Worm (Caenorhabditis elegans) whole organism, L1 larva: Measurements from ENCODE around the gene hdl-1.

Experiments
- C04F5.9 ChIP-seq: sonication (generic microtip); optimal IDR thresholded peaks from 2 replicates; lab custom pipeline; 2016; ENCODE audit warnings: missing genetic modification characterization, missing compliant biosample characterization
- aha-1 ChIP-seq: fragments of 150-350 bp; optimal IDR thresholded peaks from 2 replicates; lab custom pipeline; 2014; ENCODE audit warnings: missing biosample characterization, missing genetic modification characterization
- aly-2 ChIP-seq: fragments of 150-350 bp; optimal IDR thresholded peaks from 2 replicates; lab custom pipeline; 2014; ENCODE audit warnings: missing biosample characterization, missing genetic modification characterization
- blmp-1 ChIP-seq: fragments of 150-350 bp; optimal IDR thresholded peaks from 2 replicates; lab custom pipeline; 2014; ENCODE audit warnings: missing biosample characterization, missing genetic modification characterization
- ceh-8 ChIP-seq: fragments of 200-800 bp; sonication (Bioruptor generic); optimal IDR thresholded peaks from 2 replicates; lab custom pipeline; 2018; ENCODE audit warnings: mild to moderate bottlenecking, missing genetic modification characterization, moderate library complexity, missing compliant biosample characterization
- ceh-82 ChIP-seq, 3 experiments: fragments of 150-350 bp in 1 of 3; sonication (generic microtip) in 2 of 3; optimal IDR thresholded peaks; 2 replicates each; lab custom pipeline; 2014 to 2017; ENCODE audit warnings: missing biosample characterization in 3 of 3, missing genetic modification characterization in 3 of 3
- efl-1 ChIP-seq, 4 experiments: fragments of 150-350 bp; optimal IDR thresholded peaks in 3 of 4; peaks in 1 of 4; 1 replicate in 1 of 4; 2 replicates in 3 of 4; lab custom pipeline; 2014; ENCODE audit warnings: missing biosample characterization in 2 of 4, missing genetic modification characterization in 2 of 4, missing genetic modification reagents in 2 of 4
- efl-3 ChIP-seq: fragments of 200-800 bp; sonication (Bioruptor generic); optimal IDR thresholded peaks from 2 replicates; lab custom pipeline; 2018; ENCODE audit warnings: mild to moderate bottlenecking, missing genetic modification characterization, missing compliant biosample characterization
- egl-27 ChIP-seq, 2 experiments: fragments of 150-350 bp in 1 of 2; sonication (generic microtip); optimal IDR thresholded peaks; 3 replicates each; lab custom pipeline; 2017 to 2018; ENCODE audit warnings: missing biosample characterization in 2 of 2, missing genetic modification characterization in 2 of 2, missing genetic modification reagents in 2 of 2
- elt-2 ChIP-seq: sonication (generic microtip); optimal IDR thresholded peaks from 2 replicates; lab custom pipeline; 2016; ENCODE audit warnings: missing genetic modification characterization, mild to moderate bottlenecking, inconsistent platforms, missing compliant biosample characterization, missing genetic modification reagents
- elt-3 ChIP-seq, 6 experiments: fragments of 150-350 bp in 1 of 6; sonication (generic microtip); optimal IDR thresholded peaks; 2 replicates each; lab custom pipeline; 2017 to 2018; ENCODE audit warnings: missing biosample characterization in 6 of 6, missing genetic modification characterization in 6 of 6, inconsistent platforms in 1 of 6
- grh-1 ChIP-seq: fragments of 200-800 bp; sonication (Bioruptor generic); IDR thresholded peaks from 2 replicates; pipeline ENCODE4 v1.3.6; 2022; ENCODE audit warnings: missing genetic modification reagents, missing genetic modification characterization, missing compliant biosample characterization
- hlh-4 ChIP-seq: sonication (generic microtip); optimal IDR thresholded peaks from 2 replicates; lab custom pipeline; 2016; ENCODE audit warnings: mild to moderate bottlenecking, missing genetic modification characterization, missing compliant biosample characterization
- isw-1 ChIP-seq: fragments of 200-800 bp; sonication (Bioruptor generic); IDR thresholded peaks from 2 replicates; pipeline ENCODE4 v1.3.6; 2022; ENCODE audit warnings: missing genetic modification characterization, missing compliant biosample characterization
- jun-1 ChIP-seq: fragments of 150-350 bp; optimal IDR thresholded peaks from 2 replicates; lab custom pipeline; 2014; ENCODE audit warnings: missing biosample characterization, missing genetic modification reagents, missing genetic modification characterization
- lin-14 ChIP-seq: fragments of 200-800 bp; sonication (Bioruptor generic); optimal IDR thresholded peaks from 2 replicates; lab custom pipeline; 2018; ENCODE audit warnings: mild to moderate bottlenecking, missing genetic modification characterization, moderate library complexity, missing compliant biosample characterization
- lin-35 ChIP-seq, 2 experiments: fragments of 150-350 bp; optimal IDR thresholded peaks; 2 replicates each; lab custom pipeline; 2014; ENCODE audit warnings: missing biosample characterization in 2 of 2, missing genetic modification characterization in 2 of 2, missing genetic modification reagents in 2 of 2
- lir-3 ChIP-seq: sonication (generic microtip); optimal IDR thresholded peaks from 2 replicates; lab custom pipeline; 2016; ENCODE audit warnings: mild to moderate bottlenecking, missing genetic modification characterization, moderate library complexity, missing compliant biosample characterization; ENCODE audit not compliant: poor library complexity
- lsy-2 ChIP-seq, 2 experiments: fragments of 150-350 bp; optimal IDR thresholded peaks; 2 replicates each; lab custom pipeline; 2014; ENCODE audit warnings: missing biosample characterization in 2 of 2, missing genetic modification characterization in 2 of 2
- mef-2 ChIP-seq: fragments of 150-350 bp; optimal IDR thresholded peaks from 2 replicates; lab custom pipeline; 2014; ENCODE audit warnings: missing biosample characterization, missing genetic modification characterization
- nhr-19 ChIP-seq: fragments of 200-800 bp; sonication (Bioruptor generic); conservative IDR thresholded peaks from 2 replicates; pipeline ENCODE4 v1.3.6; 2022; ENCODE audit warnings: missing genetic modification characterization, missing compliant biosample characterization
- nhr-20 ChIP-seq: sonication (generic microtip); optimal IDR thresholded peaks from 2 replicates; lab custom pipeline; 2016; ENCODE audit warnings: mild to moderate bottlenecking, missing genetic modification characterization, missing compliant biosample characterization
- nhr-28 ChIP-seq: fragments of 150-350 bp; optimal IDR thresholded peaks from 2 replicates; lab custom pipeline; 2014; ENCODE audit warnings: missing biosample characterization, missing genetic modification characterization
- nhr-71 ChIP-seq: sonication (generic microtip); optimal IDR thresholded peaks from 2 replicates; lab custom pipeline; 2016; ENCODE audit warnings: mild to moderate bottlenecking, missing genetic modification characterization, moderate library complexity, missing compliant biosample characterization
- nhr-76 ChIP-seq: sonication (generic microtip); optimal IDR thresholded peaks from 2 replicates; lab custom pipeline; 2017; ENCODE audit warnings: missing biosample characterization, missing genetic modification characterization
- nhr-85 ChIP-seq: sonication (generic microtip); peaks from one replicate; lab custom pipeline; 2016; ENCODE audit warnings: missing genetic modification characterization, inconsistent platforms, missing compliant biosample characterization
- snpc-4 ChIP-seq: fragments of 150-350 bp; optimal IDR thresholded peaks from 2 replicates; lab custom pipeline; 2014; ENCODE audit warnings: missing biosample characterization, missing genetic modification characterization
- snu-23 ChIP-seq: sonication (generic microtip); optimal IDR thresholded peaks from 2 replicates; lab custom pipeline; 2016; ENCODE audit warnings: missing genetic modification characterization, missing compliant biosample characterization
- sox-4 ChIP-seq: sonication (generic microtip); optimal IDR thresholded peaks from 2 replicates; lab custom pipeline; 2016; ENCODE audit warnings: missing genetic modification characterization, missing compliant biosample characterization
- tbx-2 ChIP-seq: sonication (generic microtip); optimal IDR thresholded peaks from 2 replicates; lab custom pipeline; 2016; ENCODE audit warnings: missing genetic modification characterization, missing compliant biosample characterization
- tlp-1 ChIP-seq: fragments of 150-350 bp; optimal IDR thresholded peaks from 2 replicates; lab custom pipeline; 2014; ENCODE audit warnings: missing biosample characterization, missing genetic modification characterization
- unc-62 ChIP-seq: fragments of 150-350 bp; optimal IDR thresholded peaks from 2 replicates; lab custom pipeline; 2014; ENCODE audit warnings: missing biosample characterization, missing genetic modification reagents, missing genetic modification characterization
- unc-86 ChIP-seq: sonication (generic microtip); optimal IDR thresholded peaks from 2 replicates; lab custom pipeline; 2016; ENCODE audit warnings: missing genetic modification characterization, missing compliant biosample characterization
- unc-98 ChIP-seq: fragments of 200-800 bp; sonication (Bioruptor generic); IDR thresholded peaks from 2 replicates; pipeline ENCODE4 v1.3.6; 2022; ENCODE audit warnings: missing genetic modification characterization, missing compliant biosample characterization
- ztf-4 ChIP-seq: fragments of 150-350 bp; optimal IDR thresholded peaks from 2 replicates; lab custom pipeline; 2014; ENCODE audit warnings: missing biosample characterization, missing genetic modification characterization

The hdl-1 gene

ce11 chrIV:11914260-11914836, 35.3 kb downstream of the hdl-1 start:
- TF ChIP-seq unc-62 (GFP tag; lab: Kevin White, UChicago), result no peak
- TF ChIP-seq efl-1 (optimal IDR thresholded peaks at IDR 0.05; lab: Kevin White, UChicago), result no peak
- TF ChIP-seq efl-1 (GFP tag; optimal IDR thresholded peaks at IDR 0.05 in 1 of 2; lab: Kevin White, UChicago), result peak in 1 of 2 experiments; percentile 84

- no peak for TF ChIP-seq lsy-2 (tag; optimal IDR thresholded peaks at IDR 0.05; lab: Kevin White, UChicago)
- TF ChIP-seq lin-35 (GFP tag; optimal IDR thresholded peaks at IDR 0.05; lab: Kevin White, UChicago), result peak in 1 of 2 experiments; percentile 13
- TF ChIP-seq nhr-28 (tag; lab: Kevin White, UChicago), result no peak
- TF ChIP-seq efl-1 (optimal IDR thresholded peaks at IDR 0.05; lab: Kevin White, UChicago), result no peak
- TF ChIP-seq efl-1 (GFP tag; optimal IDR thresholded peaks at IDR 0.05 in 1 of 2; lab: Kevin White, UChicago), result peak in 1 of 2 experiments; percentile 55
- no peak for TF ChIP-seq ceh-8 (GFP tag; lab: Kevin White, UChicago)
- no peak for TF ChIP-seq aly-2 (tag; lab: Kevin White, UChicago)
- no peak for TF ChIP-seq elt-3 (tag; optimal IDR thresholded peaks at IDR 0.05; lab: Kevin White, UChicago)
- TF ChIP-seq elt-2, result peak; percentile 46
- peak; percentile 26 for TF ChIP-seq nhr-71 (tag; lab: Kevin White, UChicago)
These were observed 36.2 kb downstream of the hdl-1 start for ce11 chrIV:11913295-11913940.

ce11 chrIV:11911723-11912122, 37.9 kb downstream of the hdl-1 start, which contains the start of gene VZK822L.2:
Gene VZK822L.2 (plus strand): TSS chrIV:11912023.
- TF ChIP-seq efl-1 (optimal IDR thresholded peaks at IDR 0.05; lab: Kevin White, UChicago) (no peak), efl-1 (GFP tag; optimal IDR thresholded peaks at IDR 0.05 in 1 of 2; lab: Kevin White, UChicago) (peak in 1 of 2 experiments; percentile 19), ceh-8 (GFP tag; lab: Kevin White, UChicago) (no peak), snpc-4 (tag; lab: Kevin White, UChicago) (no peak), efl-3 (GFP tag; lab: Kevin White, UChicago) (no peak)

ce11 chrIV:11908733-11909132, 40.9 kb downstream of the hdl-1 start:
- no peak for TF ChIP-seq ztf-4 (tag; lab: Kevin White, UChicago)
- no peak for TF ChIP-seq efl-1 (optimal IDR thresholded peaks at IDR 0.05; lab: Kevin White, UChicago)
- TF ChIP-seq efl-1 (GFP tag; optimal IDR thresholded peaks at IDR 0.05 in 1 of 2; lab: Kevin White, UChicago), result peak in 1 of 2 experiments; percentile 12
- TF ChIP-seq C04F5.9 (tag; lab: Kevin White, UChicago), result no peak
- TF ChIP-seq blmp-1 (tag; lab: Kevin White, UChicago), result peak; percentile 55
- no peak for TF ChIP-seq jun-1 (tag; lab: Kevin White, UChicago)
- TF ChIP-seq, all 84 proteins: peak for 2

- TF ChIP-seq unc-86 (tag; lab: Kevin White, UChicago) (no peak), nhr-85 (peak; percentile 64), aha-1 (tag; lab: Kevin White, UChicago) (no peak), unc-98 (GFP tag; lab: Robert Waterston, UW) (no peak), lin-14 (GFP tag; lab: Kevin White, UChicago) (peak; percentile 9), nhr-76 (tag; lab: Kevin White, UChicago) (no peak)
These were observed 45.9 kb downstream of the hdl-1 start for ce11 chrIV:11903676-11904075.

- TF ChIP-seq efl-1 (optimal IDR thresholded peaks at IDR 0.05; lab: Kevin White, UChicago), result no peak
- TF ChIP-seq efl-1 (GFP tag; optimal IDR thresholded peaks at IDR 0.05 in 1 of 2; lab: Kevin White, UChicago), result peak in 1 of 2 experiments; percentile 48
- no peak for TF ChIP-seq mef-2 (tag; lab: Kevin White, UChicago)
- no peak for TF ChIP-seq lir-3
- TF ChIP-seq elt-3 (tag; optimal IDR thresholded peaks at IDR 0.05; lab: Kevin White, UChicago), result peak in 1 of 6 experiments; percentile 30
- TF ChIP-seq nhr-85, result peak; percentile 45
- TF ChIP-seq egl-27 (tag; optimal IDR thresholded peaks at IDR 0.05; lab: Kevin White, UChicago), result no peak
These were observed 46.8 kb downstream of the hdl-1 start for ce11 chrIV:11902832-11903231.

ce11 chrIV:11901215-11901614, 48.4 kb downstream of the hdl-1 start:
- TF ChIP-seq tlp-1 (tag; lab: Kevin White, UChicago) (no peak), sox-4 (tag; lab: Kevin White, UChicago) (no peak), C04F5.9 (tag; lab: Kevin White, UChicago) (no peak), grh-1 (GFP tag; lab: Robert Waterston, UW) (no peak), nhr-20 (peak; percentile 37), blmp-1 (tag; lab: Kevin White, UChicago) (peak; percentile 32), elt-3 (tag; optimal IDR thresholded peaks at IDR 0.05; lab: Kevin White, UChicago) (peak in 1 of 6 experiments; percentile 26), aha-1 (tag; lab: Kevin White, UChicago) (no peak), ceh-82 (tag; optimal IDR thresholded peaks at IDR 0.05; lab: Kevin White, UChicago) (no peak), snu-23 (GFP tag; lab: Kevin White, UChicago) (peak; percentile 22), nhr-71 (tag; lab: Kevin White, UChicago) (peak; percentile 29), isw-1 (GFP tag; lab: Robert Waterston, UW) (no peak), tbx-2 (peak; percentile 26), lin-35 (GFP tag; optimal IDR thresholded peaks at IDR 0.05; lab: Kevin White, UChicago) (peak in 1 of 2 experiments; percentile 32), hlh-4 (tag; lab: Kevin White, UChicago) (no peak), nhr-19 (GFP tag; lab: Robert Waterston, UW) (0 out of 2 replicates have a peak, but pooled peaks have one; percentile 6), lin-14 (GFP tag; lab: Kevin White, UChicago) (no peak)
